Worm (Caenorhabditis elegans): Measurements from ENCODE around the gene F11G11.13.
A peak's percentile ranks its signal among the peaks of the same experiment; 100 is the strongest.

The F11G11.13 gene

ce11 chrII:4914214-4914613 lies 38.2 kb upstream of the F11G11.13 start, which contains the start of gene R05F9.11:
Gene R05F9.11, minus strand, starts transcription at chrII:4914218.
- TF ChIP-seq nhr-28 (tag; optimal IDR thresholded peaks at IDR 0.05) (no peak), hlh-1 (tag; optimal IDR thresholded peaks at IDR 0.05) (no peak), unc-120 (tag; optimal IDR thresholded peaks at IDR 0.05; ENCODE audit: poor library complexity, severe bottlenecking) (no peak), nhr-2 (tag; optimal IDR thresholded peaks at IDR 0.05) (no peak), snpc-4 (tag; optimal IDR thresholded peaks at IDR 0.05) (no peak)

ce11 chrII:4908160-4908559 lies 32.2 kb upstream of the F11G11.13 start:
- TF ChIP-seq nhr-237 (tag; optimal IDR thresholded peaks at IDR 0.05): no peak
- peak; percentile 40 for TF ChIP-seq ham-2 (GFP tag; optimal IDR thresholded peaks at IDR 0.05)
- no peak for TF ChIP-seq elt-3 (tag; optimal IDR thresholded peaks at IDR 0.05)
- TF ChIP-seq M03D4.4 (tag; optimal IDR thresholded peaks at IDR 0.05): no peak
- TF ChIP-seq unc-120 (tag; optimal IDR thresholded peaks at IDR 0.05; ENCODE audit: poor library complexity, severe bottlenecking): peak; percentile 38
- TF ChIP-seq nhr-2 (tag; optimal IDR thresholded peaks at IDR 0.05): no peak
- no peak for TF ChIP-seq ces-1 (GFP tag; optimal IDR thresholded peaks at IDR 0.05)
- TF ChIP-seq tbx-8 (GFP tag; optimal IDR thresholded peaks at IDR 0.05): no peak
- TF ChIP-seq nhr-12 (tag; optimal IDR thresholded peaks at IDR 0.05): no peak
- no peak for TF ChIP-seq lin-13 (tag; optimal IDR thresholded peaks at IDR 0.05)
- no peak for TF ChIP-seq cnd-1 (tag; optimal IDR thresholded peaks at IDR 0.05)
- TF ChIP-seq unc-39 (tag; optimal IDR thresholded peaks at IDR 0.05): no peak
- no peak for TF ChIP-seq zip-8 (tag; optimal IDR thresholded peaks at IDR 0.05)
- no peak for TF ChIP-seq mep-1 (tag; optimal IDR thresholded peaks at IDR 0.05)
- TF ChIP-seq flh-1 (GFP tag; optimal IDR thresholded peaks at IDR 0.05): no peak
- no peak for TF ChIP-seq lin-32 (GFP tag; optimal IDR thresholded peaks at IDR 0.05)
- no peak for TF ChIP-seq ceh-43 (GFP tag; optimal IDR thresholded peaks at IDR 0.05)
- no peak for TF ChIP-seq bed-3 (GFP tag; optimal IDR thresholded peaks at IDR 0.05)
- no peak for TF ChIP-seq ztf-11 (tag; optimal IDR thresholded peaks at IDR 0.05)
- no peak for TF ChIP-seq ceh-83 (GFP tag; optimal IDR thresholded peaks at IDR 0.05)
- no peak for TF ChIP-seq ceh-39 (tag; optimal IDR thresholded peaks at IDR 0.05)
- no peak for TF ChIP-seq lsy-2 (tag; optimal IDR thresholded peaks at IDR 0.05)
- TF ChIP-seq sem-2 (GFP tag; optimal IDR thresholded peaks at IDR 0.05): no peak
- no peak for TF ChIP-seq nhr-76 (tag; optimal IDR thresholded peaks at IDR 0.05)
- TF ChIP-seq snpc-4 (tag; optimal IDR thresholded peaks at IDR 0.05): no peak
- peak; percentile 30 for TF ChIP-seq hlh-1 (tag; optimal IDR thresholded peaks at IDR 0.05)
- no peak for TF ChIP-seq mls-2 (tag; optimal IDR thresholded peaks at IDR 0.05)
- TF ChIP-seq elt-1 (tag; optimal IDR thresholded peaks at IDR 0.05; ENCODE audit: borderline replicate concordance, insufficient read depth): no peak
- TF ChIP-seq unc-62 (GFP tag; optimal IDR thresholded peaks at IDR 0.05): peak; percentile 76
- TF ChIP-seq pha-4 (tag; optimal IDR thresholded peaks at IDR 0.05): no peak
- TF ChIP-seq mab-5 (tag; optimal IDR thresholded peaks at IDR 0.05): no peak
- no peak for TF ChIP-seq blmp-1 (tag; optimal IDR thresholded peaks at IDR 0.05)
- TF ChIP-seq sptf-1 (tag; optimal IDR thresholded peaks at IDR 0.05): no peak
- no peak for TF ChIP-seq nhr-28 (tag; optimal IDR thresholded peaks at IDR 0.05)

ce11 chrII:4905883-4906282 lies 29.9 kb upstream of the F11G11.13 start:
- TF ChIP-seq nhr-12 (tag; optimal IDR thresholded peaks at IDR 0.05): no peak
- TF ChIP-seq flh-1 (GFP tag; optimal IDR thresholded peaks at IDR 0.05): no peak
- TF ChIP-seq lin-32 (GFP tag; optimal IDR thresholded peaks at IDR 0.05): no peak
- no peak for TF ChIP-seq unc-62 (GFP tag; optimal IDR thresholded peaks at IDR 0.05)
- TF ChIP-seq nhr-237 (tag; optimal IDR thresholded peaks at IDR 0.05): no peak
- TF ChIP-seq ces-1 (GFP tag; optimal IDR thresholded peaks at IDR 0.05): no peak
- no peak for TF ChIP-seq pha-4 (tag; optimal IDR thresholded peaks at IDR 0.05)
- TF ChIP-seq mls-2 (tag; optimal IDR thresholded peaks at IDR 0.05): no peak
- TF ChIP-seq cnd-1 (tag; optimal IDR thresholded peaks at IDR 0.05): no peak
- TF ChIP-seq sptf-1 (tag; optimal IDR thresholded peaks at IDR 0.05): no peak

- TF ChIP-seq mls-2 (tag; optimal IDR thresholded peaks at IDR 0.05): no peak
- no peak for TF ChIP-seq mab-5 (tag; optimal IDR thresholded peaks at IDR 0.05)
- TF ChIP-seq M03D4.4 (tag; optimal IDR thresholded peaks at IDR 0.05): no peak
- TF ChIP-seq ztf-11 (tag; optimal IDR thresholded peaks at IDR 0.05): no peak
- TF ChIP-seq zip-8 (tag; optimal IDR thresholded peaks at IDR 0.05): no peak
- no peak for TF ChIP-seq elt-3 (tag; optimal IDR thresholded peaks at IDR 0.05)
- TF ChIP-seq cnd-1 (tag; optimal IDR thresholded peaks at IDR 0.05): no peak
- TF ChIP-seq pha-4 (tag; optimal IDR thresholded peaks at IDR 0.05): no peak
- no peak for TF ChIP-seq lsy-2 (tag; optimal IDR thresholded peaks at IDR 0.05)
- TF ChIP-seq nhr-76 (tag; optimal IDR thresholded peaks at IDR 0.05): no peak
- TF ChIP-seq ceh-43 (GFP tag; optimal IDR thresholded peaks at IDR 0.05): no peak
- no peak for TF ChIP-seq nhr-28 (tag; optimal IDR thresholded peaks at IDR 0.05)
- no peak for TF ChIP-seq ceh-39 (tag; optimal IDR thresholded peaks at IDR 0.05)
- no peak for TF ChIP-seq unc-62 (GFP tag; optimal IDR thresholded peaks at IDR 0.05)
- no peak for TF ChIP-seq unc-120 (tag; optimal IDR thresholded peaks at IDR 0.05; ENCODE audit: poor library complexity, severe bottlenecking)
- TF ChIP-seq drap-1 (GFP tag; optimal IDR thresholded peaks at IDR 0.05): no peak
These were observed 29.4 kb upstream of the F11G11.13 start for ce11 chrII:4905331-4905730.
